Worm (Caenorhabditis elegans) whole organism, L3 larva: ENCODE data around the gene hex-2.

Experiments
- R02D3.7 ChIP-seq: fragments of 150-350 bp; optimal IDR thresholded peaks from 2 replicates; lab custom pipeline; 2014; ENCODE audit warnings: missing biosample characterization, missing genetic modification characterization
- ama-1 ChIP-seq: fragments of 150-350 bp; optimal IDR thresholded peaks from 2 replicates; lab custom pipeline; 2018
- ceh-82 ChIP-seq: fragments of 150-350 bp; optimal IDR thresholded peaks from 2 replicates; lab custom pipeline; 2014; ENCODE audit warnings: missing biosample characterization, missing genetic modification characterization
- egl-27 ChIP-seq: sonication (generic microtip); optimal IDR thresholded peaks from 4 replicates; lab custom pipeline; 2017; ENCODE audit warnings: missing biosample characterization, missing genetic modification reagents, missing genetic modification characterization
- lin-15B ChIP-seq: fragments of 150-350 bp; optimal IDR thresholded peaks from 2 replicates; lab custom pipeline; 2014; ENCODE audit warnings: missing biosample characterization, missing genetic modification characterization
- nhr-12 ChIP-seq: fragments of 150-350 bp; optimal IDR thresholded peaks from 2 replicates; lab custom pipeline; 2014; ENCODE audit warnings: missing biosample characterization, missing genetic modification characterization
- nhr-25 ChIP-seq: sonication (generic microtip); optimal IDR thresholded peaks from 2 replicates; lab custom pipeline; 2017; ENCODE audit warnings: missing biosample characterization, missing genetic modification characterization
- sea-2 ChIP-seq: fragments of 150-350 bp; sonication (generic microtip); optimal IDR thresholded peaks from 4 replicates; lab custom pipeline; 2014; ENCODE audit warnings: missing biosample characterization, missing genetic modification reagents, missing genetic modification characterization
- snpc-4 ChIP-seq: fragments of 150-350 bp; optimal IDR thresholded peaks from 2 replicates; lab custom pipeline; 2014; ENCODE audit warnings: missing biosample characterization, missing genetic modification characterization
- unc-62 ChIP-seq: fragments of 150-350 bp; sonication (generic microtip); optimal IDR thresholded peaks from 4 replicates; lab custom pipeline; 2014; ENCODE audit warnings: missing biosample characterization, missing genetic modification reagents, missing genetic modification characterization

- TF ChIP-seq unc-62 (no peak), nhr-25 (no peak), lin-15B (tag; lab: Kevin White, UChicago) (no peak), snpc-4 (no peak), egl-27 (tag; lab: Kevin White, UChicago) (no peak), R02D3.7 (no peak), nhr-12 (no peak), ceh-82 (tag; lab: Kevin White, UChicago) (no peak), ama-1 (lab: Kevin White, UChicago) (no peak), sea-2 (GFP tag; lab: Kevin White, UChicago) (no peak)
Observed at ce11 chrV:5660604-5661209, 6.5 kb downstream of the hex-2 start, which contains the start of the genes mut-14 and C14C11.2.
